Fruit fly (Drosophila melanogaster) whole organism, wandering third instar larva: Measurements from ENCODE around the gene Cad86C.

ENCODE experiments used
- CG32264 ChIP-seq: fragments of 200-800 bp; sonication (Bioruptor generic); optimal IDR thresholded peaks from 2 replicates; lab custom pipeline; 2016; ENCODE audit warnings: missing biosample characterization, missing genetic modification characterization
- Hr78 ChIP-seq: fragments of >200 bp; optimal IDR thresholded peaks from 2 replicates; lab custom pipeline; 2017; ENCODE audit warnings: missing biosample characterization, missing genetic modification characterization
- Myc ChIP-seq: fragments of >200 bp; optimal IDR thresholded peaks from 2 replicates; lab custom pipeline; 2017
- Rel ChIP-seq, 2 experiments: fragments of 200-800 bp; sonication (Bioruptor generic) in 1 of 2; optimal IDR thresholded peaks; 2 replicates in 1 of 2; 3 replicates in 1 of 2; lab custom pipeline; 2016 to 2019; ENCODE audit warnings: mild to moderate bottlenecking in 2 of 2, missing biosample characterization in 2 of 2, missing genetic modification characterization in 2 of 2, moderate library complexity in 1 of 2
- br ChIP-seq: fragments of 200-800 bp; sonication (Bioruptor generic); optimal IDR thresholded peaks from 2 replicates; lab custom pipeline; 2016; ENCODE audit warnings: missing biosample characterization, missing genetic modification characterization
- dl ChIP-seq, 2 experiments: fragments of 175-275, 200-275 bp in 1 of 2; fragments of 200-275 bp in 1 of 2; sonication (Bioruptor generic); optimal IDR thresholded peaks; lab custom pipeline; 2018; ENCODE audit warnings: mild to moderate bottlenecking in 2 of 2, missing biosample characterization in 2 of 2, missing genetic modification characterization in 2 of 2, moderate library complexity in 2 of 2; ENCODE audit not compliant: partially characterized antibody in 2 of 2, insufficient read depth in 1 of 2
- foxo ChIP-seq, 2 experiments: fragments of 200-800 bp; sonication (Bioruptor generic); optimal IDR thresholded peaks; 2 replicates in 1 of 2; 3 replicates in 1 of 2; lab custom pipeline; 2016 to 2017; ENCODE audit warnings: missing biosample characterization in 2 of 2, missing genetic modification characterization in 2 of 2
- pan ChIP-seq: fragments of >200 bp; optimal IDR thresholded peaks from 2 replicates; lab custom pipeline; 2017
- psq ChIP-seq: fragments of 200-800 bp; sonication (Bioruptor generic); optimal IDR thresholded peaks from 3 replicates; lab custom pipeline; 2017; ENCODE audit warnings: missing biosample characterization, mild to moderate bottlenecking, missing genetic modification characterization, moderate library complexity
- usp ChIP-seq: fragments of >200 bp; optimal IDR thresholded peaks from 2 replicates; lab custom pipeline; 2017; ENCODE audit warnings: missing biosample characterization, missing genetic modification characterization

- TF ChIP-seq Myc (lab: Kevin White, UChicago) (no peak), usp (GFP tag; lab: Kevin White, UChicago) (no peak), pan (lab: Kevin White, UChicago) (no peak), dl (GFP tag; optimal IDR thresholded peaks at IDR 0.05; lab: Kevin White, UChicago; ENCODE audit: insufficient read depth in 1 of 2, partially characterized antibody in 2 of 2) (no peak), Rel (GFP tag; optimal IDR thresholded peaks at IDR 0.05; lab: Kevin White, UChicago) (no peak), Rel (tag; optimal IDR thresholded peaks at IDR 0.05; lab: Kevin White, UChicago) (no peak), Hr78 (GFP tag; lab: Kevin White, UChicago) (no peak), foxo (GFP tag; optimal IDR thresholded peaks at IDR 0.05; lab: Kevin White, UChicago) (no peak), br (GFP tag; lab: Kevin White, UChicago) (no peak), psq (GFP tag; lab: Kevin White, UChicago) (no peak), CG32264 (GFP tag; lab: Kevin White, UChicago) (no peak)
Measured at dm6 chr3R:10803855-10804254, 23.0 kb upstream of the Cad86C start, which contains the start of gene CG14692.
